Worm (Caenorhabditis elegans) whole organism, L1 larva: ENCODE data around the gene nsun-5.
A peak's percentile ranks its signal among the peaks of the same experiment; 100 is the strongest.

Experiments used
- F16B12.6 ChIP-seq: fragments of 150-350 bp; optimal IDR thresholded peaks from 2 replicates; lab custom pipeline; 2014; ENCODE audit warnings: missing biosample characterization, missing genetic modification characterization
- blmp-1 ChIP-seq: fragments of 150-350 bp; optimal IDR thresholded peaks from 2 replicates; lab custom pipeline; 2014; ENCODE audit warnings: missing biosample characterization, missing genetic modification characterization
- ceh-8 ChIP-seq: fragments of 200-800 bp; sonication (Bioruptor generic); optimal IDR thresholded peaks from 2 replicates; lab custom pipeline; 2018; ENCODE audit warnings: mild to moderate bottlenecking, missing genetic modification characterization, moderate library complexity, missing compliant biosample characterization
- ceh-88 ChIP-seq: fragments of 200-800 bp; sonication (Bioruptor generic); IDR thresholded peaks from 2 replicates; pipeline ENCODE4 v1.3.6; 2022; ENCODE audit warnings: missing genetic modification characterization, missing compliant biosample characterization
- ces-1 ChIP-seq: fragments of 150-350 bp; optimal IDR thresholded peaks from 2 replicates; lab custom pipeline; 2014; ENCODE audit warnings: missing biosample characterization, missing genetic modification reagents, missing genetic modification characterization
- dpl-1 ChIP-seq, 3 experiments: fragments of 150-350 bp in 2 of 3; sonication (generic microtip) in 1 of 3; optimal IDR thresholded peaks; 2 replicates each; lab custom pipeline; 2014 to 2017; ENCODE audit warnings: missing biosample characterization in 3 of 3, missing genetic modification characterization in 3 of 3, missing genetic modification reagents in 3 of 3
- dsc-1 ChIP-seq: sonication (generic microtip); optimal IDR thresholded peaks from 2 replicates; lab custom pipeline; 2016; ENCODE audit warnings: mild to moderate bottlenecking, missing genetic modification characterization, missing compliant biosample characterization
- efl-1 ChIP-seq, 4 experiments: fragments of 150-350 bp; optimal IDR thresholded peaks in 3 of 4; peaks in 1 of 4; 1 replicate in 1 of 4; 2 replicates in 3 of 4; lab custom pipeline; 2014; ENCODE audit warnings: missing biosample characterization in 2 of 4, missing genetic modification characterization in 2 of 4, missing genetic modification reagents in 2 of 4
- efl-3 ChIP-seq: fragments of 200-800 bp; sonication (Bioruptor generic); optimal IDR thresholded peaks from 2 replicates; lab custom pipeline; 2018; ENCODE audit warnings: mild to moderate bottlenecking, missing genetic modification characterization, missing compliant biosample characterization
- elt-2 ChIP-seq: sonication (generic microtip); optimal IDR thresholded peaks from 2 replicates; lab custom pipeline; 2016; ENCODE audit warnings: missing genetic modification characterization, mild to moderate bottlenecking, inconsistent platforms, missing compliant biosample characterization, missing genetic modification reagents
- elt-3 ChIP-seq, 6 experiments: fragments of 150-350 bp in 1 of 6; sonication (generic microtip); optimal IDR thresholded peaks; 2 replicates each; lab custom pipeline; 2017 to 2018; ENCODE audit warnings: missing biosample characterization in 6 of 6, missing genetic modification characterization in 6 of 6, inconsistent platforms in 1 of 6
- ets-5 ChIP-seq: fragments of 200-800 bp; sonication (Bioruptor generic); IDR thresholded peaks from 2 replicates; pipeline ENCODE4 v1.3.6; 2022; ENCODE audit warnings: missing genetic modification characterization, missing compliant biosample characterization
- fkh-8 ChIP-seq: sonication (generic microtip); optimal IDR thresholded peaks from 2 replicates; lab custom pipeline; 2016; ENCODE audit warnings: mild to moderate bottlenecking, missing genetic modification characterization, missing compliant biosample characterization
- fos-1 ChIP-seq: fragments of 150-350 bp; optimal IDR thresholded peaks from 2 replicates; lab custom pipeline; 2014; ENCODE audit warnings: missing biosample characterization, missing genetic modification characterization
- hpl-2 ChIP-seq: fragments of 150-350 bp; optimal IDR thresholded peaks from 2 replicates; lab custom pipeline; 2014; ENCODE audit warnings: missing biosample characterization, missing genetic modification reagents, missing genetic modification characterization
- isw-1 ChIP-seq: fragments of 200-800 bp; sonication (Bioruptor generic); IDR thresholded peaks from 2 replicates; pipeline ENCODE4 v1.3.6; 2022; ENCODE audit warnings: missing genetic modification characterization, missing compliant biosample characterization
- jun-1 ChIP-seq: fragments of 150-350 bp; optimal IDR thresholded peaks from 2 replicates; lab custom pipeline; 2014; ENCODE audit warnings: missing biosample characterization, missing genetic modification reagents, missing genetic modification characterization
- lin-13 ChIP-seq: fragments of 150-350 bp; optimal IDR thresholded peaks from 2 replicates; lab custom pipeline; 2014; ENCODE audit warnings: missing biosample characterization, missing genetic modification reagents, missing genetic modification characterization
- lin-14 ChIP-seq: fragments of 200-800 bp; sonication (Bioruptor generic); optimal IDR thresholded peaks from 2 replicates; lab custom pipeline; 2018; ENCODE audit warnings: mild to moderate bottlenecking, missing genetic modification characterization, moderate library complexity, missing compliant biosample characterization
- lin-35 ChIP-seq, 2 experiments: fragments of 150-350 bp; optimal IDR thresholded peaks; 2 replicates each; lab custom pipeline; 2014; ENCODE audit warnings: missing biosample characterization in 2 of 2, missing genetic modification characterization in 2 of 2, missing genetic modification reagents in 2 of 2
- lin-39 ChIP-seq: fragments of 150-350 bp; optimal IDR thresholded peaks from 2 replicates; lab custom pipeline; 2014; ENCODE audit warnings: missing biosample characterization, missing genetic modification reagents, missing genetic modification characterization
- lsy-2 ChIP-seq, 2 experiments: fragments of 150-350 bp; optimal IDR thresholded peaks; 2 replicates each; lab custom pipeline; 2014; ENCODE audit warnings: missing biosample characterization in 2 of 2, missing genetic modification characterization in 2 of 2
- mab-9 ChIP-seq: fragments of 200-800 bp; sonication (Bioruptor generic); IDR thresholded peaks from 2 replicates; pipeline ENCODE4 v1.3.6; 2022; ENCODE audit warnings: missing genetic modification reagents, missing genetic modification characterization, missing compliant biosample characterization
- mef-2 ChIP-seq: fragments of 150-350 bp; optimal IDR thresholded peaks from 2 replicates; lab custom pipeline; 2014; ENCODE audit warnings: missing biosample characterization, missing genetic modification characterization
- nhr-12 ChIP-seq: sonication (generic microtip); optimal IDR thresholded peaks from 2 replicates; lab custom pipeline; 2017; ENCODE audit warnings: missing biosample characterization, missing genetic modification characterization
- nhr-20 ChIP-seq: sonication (generic microtip); optimal IDR thresholded peaks from 2 replicates; lab custom pipeline; 2016; ENCODE audit warnings: mild to moderate bottlenecking, missing genetic modification characterization, missing compliant biosample characterization
- nhr-237 ChIP-seq: fragments of 150-350 bp; optimal IDR thresholded peaks from 2 replicates; lab custom pipeline; 2014; ENCODE audit warnings: missing biosample characterization, missing genetic modification characterization
- nhr-28 ChIP-seq: fragments of 150-350 bp; optimal IDR thresholded peaks from 2 replicates; lab custom pipeline; 2014; ENCODE audit warnings: missing biosample characterization, missing genetic modification characterization
- nhr-85 ChIP-seq: sonication (generic microtip); peaks from one replicate; lab custom pipeline; 2016; ENCODE audit warnings: missing genetic modification characterization, inconsistent platforms, missing compliant biosample characterization
- nhr-90 ChIP-seq: sonication (generic microtip); optimal IDR thresholded peaks from 2 replicates; lab custom pipeline; 2016; ENCODE audit warnings: mild to moderate bottlenecking, missing genetic modification characterization, missing compliant biosample characterization; ENCODE audit not compliant: poor library complexity
- pax-3 ChIP-seq: fragments of 200-800 bp; sonication (Bioruptor generic); optimal IDR thresholded peaks from 2 replicates; lab custom pipeline; 2018; ENCODE audit warnings: mild to moderate bottlenecking, missing genetic modification characterization, moderate library complexity, missing compliant biosample characterization
- pqm-1 ChIP-seq: sonication (generic microtip); optimal IDR thresholded peaks from 3 replicates; lab custom pipeline; 2017; ENCODE audit warnings: missing biosample characterization, missing genetic modification characterization
- snpc-4 ChIP-seq: fragments of 150-350 bp; optimal IDR thresholded peaks from 2 replicates; lab custom pipeline; 2014; ENCODE audit warnings: missing biosample characterization, missing genetic modification characterization
- snu-23 ChIP-seq: sonication (generic microtip); optimal IDR thresholded peaks from 2 replicates; lab custom pipeline; 2016; ENCODE audit warnings: missing genetic modification characterization, missing compliant biosample characterization
- sox-4 ChIP-seq: sonication (generic microtip); optimal IDR thresholded peaks from 2 replicates; lab custom pipeline; 2016; ENCODE audit warnings: missing genetic modification characterization, missing compliant biosample characterization
- swsn-7 ChIP-seq: sonication (generic microtip); optimal IDR thresholded peaks from 2 replicates; lab custom pipeline; 2016; ENCODE audit warnings: missing genetic modification characterization, missing compliant biosample characterization
- tbx-2 ChIP-seq: sonication (generic microtip); optimal IDR thresholded peaks from 2 replicates; lab custom pipeline; 2016; ENCODE audit warnings: missing genetic modification characterization, missing compliant biosample characterization
- unc-30 ChIP-seq: sonication (generic microtip); optimal IDR thresholded peaks from 2 replicates; lab custom pipeline; 2017; ENCODE audit warnings: missing biosample characterization, missing genetic modification characterization
- unc-86 ChIP-seq: sonication (generic microtip); optimal IDR thresholded peaks from 2 replicates; lab custom pipeline; 2016; ENCODE audit warnings: missing genetic modification characterization, missing compliant biosample characterization
- unc-98 ChIP-seq: fragments of 200-800 bp; sonication (Bioruptor generic); IDR thresholded peaks from 2 replicates; pipeline ENCODE4 v1.3.6; 2022; ENCODE audit warnings: missing genetic modification characterization, missing compliant biosample characterization
- vab-15 ChIP-seq: sonication (generic microtip); optimal IDR thresholded peaks from 2 replicates; lab custom pipeline; 2017; ENCODE audit warnings: missing genotype, mild to moderate bottlenecking, missing genetic modification characterization, missing compliant biosample characterization

Gene nsun-5

DNA sequence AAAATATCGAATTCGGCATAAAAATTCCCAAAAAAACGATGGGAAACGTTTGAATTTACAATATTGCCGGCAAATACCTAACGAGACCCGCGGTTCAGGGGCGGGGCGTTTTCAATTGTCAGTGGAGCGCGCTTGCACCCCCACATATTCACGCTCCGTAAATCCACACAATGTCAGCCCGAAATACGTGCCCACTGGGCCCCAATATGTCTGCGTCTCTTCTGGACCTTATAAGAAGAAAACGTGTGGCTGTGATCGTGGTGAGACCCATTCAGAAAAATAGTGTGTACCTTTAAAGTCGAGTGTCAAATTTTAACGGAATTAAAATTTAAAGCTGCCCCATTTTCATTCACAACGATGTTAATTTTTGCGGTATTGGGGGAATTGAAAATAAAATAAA lies 35.1 kb downstream of the nsun-5 start:
- TF ChIP-seq efl-1 (optimal IDR thresholded peaks at IDR 0.05; lab: Kevin White, UChicago) (peak; percentile 18 to 45), efl-1 (GFP tag; optimal IDR thresholded peaks at IDR 0.05 in 1 of 2; lab: Kevin White, UChicago) (peak; percentile 27 to 76), ceh-88 (GFP tag; lab: Robert Waterston, UW) (no peak), dpl-1 (GFP tag; optimal IDR thresholded peaks at IDR 0.05; lab: Kevin White, UChicago) (peak in 1 of 3 experiments; percentile 38), nhr-28 (tag; lab: Kevin White, UChicago) (no peak), fkh-8 (tag; lab: Kevin White, UChicago) (no peak), blmp-1 (tag; lab: Kevin White, UChicago) (no peak), nhr-85 (tag; lab: Kevin White, UChicago) (peak; percentile 44)

DNA sequence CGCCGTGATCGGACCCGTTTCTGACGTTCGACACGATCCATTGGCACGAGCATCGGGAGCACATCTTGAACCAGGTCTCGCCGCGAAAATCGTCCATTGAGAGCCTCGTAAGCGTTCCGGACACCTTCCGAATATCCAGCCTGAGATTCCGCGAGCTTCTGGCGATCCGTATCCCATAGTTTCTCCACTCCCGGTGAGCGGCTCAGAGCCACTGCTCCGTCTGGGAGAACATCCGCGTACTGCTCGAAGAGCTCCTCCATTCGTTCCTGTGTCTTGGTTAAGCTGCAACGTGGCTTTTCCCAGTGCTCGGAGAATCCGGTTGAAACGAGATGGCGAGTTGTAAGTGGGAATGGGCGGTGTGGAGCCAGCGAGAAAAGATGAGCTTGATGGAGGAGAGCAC lies 35.7 kb downstream of the nsun-5 start:
- TF ChIP-seq efl-3 (no peak), ceh-8 (no peak), snu-23 (GFP tag; lab: Kevin White, UChicago) (no peak), mef-2 (tag; lab: Kevin White, UChicago) (no peak), efl-1 (optimal IDR thresholded peaks at IDR 0.05; lab: Kevin White, UChicago) (no peak), efl-1 (GFP tag; optimal IDR thresholded peaks at IDR 0.05 in 1 of 2; lab: Kevin White, UChicago) (no peak), sox-4 (no peak)

DNA sequence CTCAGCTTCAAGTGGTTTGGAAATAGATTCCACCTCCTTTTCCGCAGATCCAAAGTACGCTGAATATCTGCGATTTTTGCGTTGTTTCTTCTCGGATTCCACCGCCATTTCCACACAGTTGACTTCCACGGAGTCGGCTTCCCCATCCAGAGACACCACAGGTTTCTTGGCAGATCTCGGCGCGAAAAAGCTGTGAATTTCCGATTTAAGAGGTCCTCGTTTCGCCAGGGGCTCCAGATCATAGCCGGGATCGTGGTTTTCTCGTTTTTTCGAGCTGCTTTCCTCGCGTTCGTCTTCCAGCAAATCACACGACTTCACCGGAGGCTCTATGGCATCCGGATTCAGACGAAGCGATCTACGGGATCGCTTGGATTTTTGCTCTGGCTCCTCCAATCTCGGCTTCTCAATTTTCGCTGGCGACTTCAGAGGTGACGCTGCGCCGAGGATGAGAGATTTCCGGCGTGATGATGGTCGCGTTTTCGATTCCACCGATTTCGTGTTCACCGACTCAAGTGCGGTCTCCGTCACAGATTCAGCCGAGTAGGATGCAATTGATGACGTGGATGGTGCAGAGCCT lies 39.2 kb downstream of the nsun-5 start:
- TF ChIP-seq nhr-85 (tag; lab: Kevin White, UChicago) (peak; percentile 75), ces-1 (GFP tag; lab: Kevin White, UChicago) (no peak), unc-98 (peak; percentile 50; the same call in 1 of the 2 replicates), pax-3 (tag; lab: Kevin White, UChicago) (peak; percentile 61), tbx-2 (tag; lab: Kevin White, UChicago) (no peak), nhr-12 (tag; lab: Kevin White, UChicago) (no peak), nhr-90 (tag; lab: Kevin White, UChicago) (peak; percentile 19), efl-1 (optimal IDR thresholded peaks at IDR 0.05; lab: Kevin White, UChicago) (no peak), efl-1 (GFP tag; optimal IDR thresholded peaks at IDR 0.05 in 1 of 2; lab: Kevin White, UChicago) (peak in 1 of 2 experiments; percentile 89), ets-5 (GFP tag; lab: Robert Waterston, UW) (no peak)

DNA sequence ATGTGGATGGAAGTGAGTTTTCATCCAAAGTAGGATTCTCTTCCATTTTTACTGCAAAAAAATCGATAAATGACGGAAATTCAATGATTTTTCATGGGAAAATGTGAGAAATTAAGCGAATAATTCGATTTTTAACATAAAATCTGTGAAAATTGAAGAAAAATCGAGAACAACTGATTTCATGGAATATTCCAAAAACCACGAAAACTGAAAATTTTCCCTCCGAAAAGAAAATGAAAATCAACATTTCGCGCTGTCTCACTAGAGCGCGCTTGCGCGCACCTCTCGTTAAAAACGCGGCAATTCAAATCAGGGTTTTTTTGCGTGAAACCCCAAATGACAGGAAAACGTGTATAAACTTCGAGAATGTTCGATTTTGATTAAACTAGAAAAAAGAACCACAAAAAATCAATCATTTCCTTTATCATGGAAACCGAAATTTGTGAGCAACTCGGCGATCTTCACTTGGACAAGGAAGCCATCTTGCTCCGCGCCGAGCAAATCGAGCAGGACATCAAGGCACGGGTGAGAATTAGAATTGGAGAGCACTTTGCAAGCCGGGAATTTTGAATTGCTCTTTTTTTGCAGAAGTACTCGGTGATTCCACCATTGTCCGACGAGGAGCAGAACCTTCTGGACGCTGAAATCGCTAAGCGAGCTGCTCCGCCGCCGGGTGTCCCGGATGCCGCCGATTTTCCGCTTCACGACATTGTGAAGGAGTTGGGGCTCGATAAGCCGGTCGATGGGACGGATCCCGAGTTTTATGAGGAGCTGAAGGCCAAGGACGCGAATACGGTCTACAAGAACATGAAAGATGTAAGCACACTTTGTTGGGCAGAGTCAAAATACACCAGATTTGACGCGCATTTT lies 41.2 kb downstream of the nsun-5 start, which contains the start of the genes Y53F4B.9 and Y53F4B.11:
Gene Y53F4B.9, minus strand, starts transcription at position 51 of the 870 bp plus-strand sequence.
Gene Y53F4B.11, plus strand, starts transcription at position 383 of the 870 bp plus-strand sequence.
- TF ChIP-seq lin-14 (GFP tag; lab: Kevin White, UChicago) (peak; percentile 69), nhr-12 (tag; lab: Kevin White, UChicago) (no peak), isw-1 (peak; percentile 81), dsc-1 (tag; lab: Kevin White, UChicago) (peak; percentile 61), lin-13 (GFP tag; lab: Kevin White, UChicago) (peak; percentile 78), pqm-1 (no peak), lsy-2 (tag; optimal IDR thresholded peaks at IDR 0.05; lab: Kevin White, UChicago) (peak; percentile 81 to 94), ceh-88 (GFP tag; lab: Robert Waterston, UW) (peak; percentile 50; the same call in 1 of the 2 replicates), ceh-8 (peak; percentile 22), snu-23 (GFP tag; lab: Kevin White, UChicago) (peak; percentile 85), hpl-2 (GFP tag; lab: Kevin White, UChicago) (no peak), dpl-1 (GFP tag; optimal IDR thresholded peaks at IDR 0.05; lab: Kevin White, UChicago) (peak; percentile 99 to 100 (median 99)), elt-3 (tag; optimal IDR thresholded peaks at IDR 0.05; lab: Kevin White, UChicago) (peak in 3 of 6 experiments; percentile 10 to 69 (median 53)), unc-86 (peak; percentile 69), vab-15 (peak; percentile 38), F16B12.6 (tag; lab: Kevin White, UChicago) (peak; percentile 70), fos-1 (tag; lab: Kevin White, UChicago) (peak; percentile 72), pax-3 (tag; lab: Kevin White, UChicago) (peak; percentile 63), mef-2 (tag; lab: Kevin White, UChicago) (no peak), elt-2 (peak; percentile 18), jun-1 (peak; percentile 73), snpc-4 (peak; percentile 88), nhr-20 (tag; lab: Kevin White, UChicago) (peak; percentile 75), fkh-8 (tag; lab: Kevin White, UChicago) (peak; percentile 75), unc-30 (tag; lab: Kevin White, UChicago) (no peak), swsn-7 (peak; percentile 67), lin-39 (peak; percentile 25), efl-1 (optimal IDR thresholded peaks at IDR 0.05; lab: Kevin White, UChicago) (peak; percentile 99 to 100), efl-1 (GFP tag; optimal IDR thresholded peaks at IDR 0.05 in 1 of 2; lab: Kevin White, UChicago) (peak; percentile 100), mab-9 (GFP tag; lab: Robert Waterston, UW) (peak; percentile 56; the same call in 1 of the 2 replicates), nhr-237 (tag; lab: Kevin White, UChicago) (peak; percentile 53), lin-35 (GFP tag; optimal IDR thresholded peaks at IDR 0.05; lab: Kevin White, UChicago) (peak; percentile 100)
